Worm (Caenorhabditis elegans) whole organism, late embryonic: ENCODE data around the gene scb-1.

Source experiments
- C38D4.7 ChIP-seq: fragments of 200-800 bp; sonication (Bioruptor generic); optimal IDR thresholded peaks from 2 replicates; lab custom pipeline; 2018; ENCODE audit warnings: mild to moderate bottlenecking, missing genetic modification characterization, moderate library complexity, missing compliant biosample characterization
- K02D7.2 ChIP-seq: sonication (generic microtip); optimal IDR thresholded peaks from 2 replicates; lab custom pipeline; 2017; ENCODE audit warnings: mild to moderate bottlenecking, missing genetic modification characterization, missing compliant biosample characterization
- ama-1 ChIP-seq: fragments of 150-350 bp; optimal IDR thresholded peaks from 2 replicates; lab custom pipeline; 2014
- ceh-19 ChIP-seq: fragments of 200-800 bp; sonication (Bioruptor generic); optimal IDR thresholded peaks from 2 replicates; lab custom pipeline; 2018; ENCODE audit warnings: mild to moderate bottlenecking, missing genetic modification characterization, missing compliant biosample characterization
- ceh-9 ChIP-seq: sonication (generic microtip); optimal IDR thresholded peaks from 2 replicates; lab custom pipeline; 2016; ENCODE audit warnings: mild to moderate bottlenecking, missing genetic modification characterization, inconsistent platforms, missing compliant biosample characterization
- che-1 ChIP-seq: sonication (generic microtip); optimal IDR thresholded peaks from 2 replicates; lab custom pipeline; 2016; ENCODE audit warnings: mild to moderate bottlenecking, missing genetic modification characterization, missing compliant biosample characterization
- gmeb-2 ChIP-seq: sonication (generic microtip); optimal IDR thresholded peaks from 2 replicates; lab custom pipeline; 2016; ENCODE audit warnings: missing genetic modification characterization, inconsistent platforms, missing compliant biosample characterization
- nfya-1 ChIP-seq: sonication (generic microtip); optimal IDR thresholded peaks from 2 replicates; lab custom pipeline; 2017; ENCODE audit warnings: missing genetic modification characterization, mild to moderate bottlenecking, missing compliant biosample characterization, antibody characterized with exemption, moderate library complexity
- pqm-1 ChIP-seq: sonication (generic microtip); optimal IDR thresholded peaks from 2 replicates; lab custom pipeline; 2016; ENCODE audit warnings: missing genetic modification characterization, missing compliant biosample characterization
- unc-55 ChIP-seq: sonication (generic microtip); optimal IDR thresholded peaks from 2 replicates; lab custom pipeline; 2017; ENCODE audit warnings: missing biosample characterization, missing genetic modification reagents, missing genetic modification characterization

DNA sequence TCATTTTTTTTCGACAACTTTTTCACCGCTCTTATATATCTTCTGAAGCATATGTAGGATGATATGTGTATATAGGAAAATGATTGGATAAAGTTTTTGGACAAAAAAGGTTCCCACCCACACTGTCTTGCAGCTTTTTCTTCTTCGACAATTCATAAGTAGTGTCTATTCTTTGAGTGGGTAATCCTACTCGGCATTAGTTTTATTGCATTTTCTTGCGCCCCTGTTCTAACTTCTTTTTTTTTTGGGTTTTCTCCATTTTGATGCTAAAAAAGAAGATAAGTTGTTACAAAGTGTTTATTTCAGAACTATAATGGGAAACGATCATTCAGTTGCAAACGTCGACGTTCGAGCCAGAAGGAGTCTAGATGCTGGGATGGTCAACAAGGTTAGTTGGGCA lies 14.8 kb upstream of the scb-1 start, which contains the start of gene glb-3:
- TF ChIP-seq ceh-9 (tag; lab: Kevin White, UChicago) (no peak), K02D7.2 (tag; lab: Kevin White, UChicago) (no peak), ceh-19 (GFP tag; lab: Kevin White, UChicago) (no peak), unc-55 (no peak), nfya-1 (no peak), gmeb-2 (no peak), che-1 (no peak), C38D4.7 (no peak), pqm-1 (no peak), ama-1 (lab: Kevin White, UChicago) (no peak)
